Fruit fly (Drosophila melanogaster) whole organism, embryonic: ENCODE data around the gene CG16789.

Experiments used
- Atf-2 ChIP-seq: fragments of 200-800 bp; sonication (Bioruptor generic); optimal IDR thresholded peaks from 2 replicates; lab custom pipeline; 2016; ENCODE audit warnings: missing biosample characterization, missing genetic modification characterization
- CG10147 ChIP-seq: fragments of 200-800 bp; sonication (Bioruptor generic); optimal IDR thresholded peaks from 2 replicates; lab custom pipeline; 2019; ENCODE audit warnings: missing biosample characterization, mild to moderate bottlenecking, missing genetic modification characterization, moderate library complexity
- CG10979 ChIP-seq: fragments of 200-800 bp; sonication (Bioruptor generic); optimal IDR thresholded peaks from 2 replicates; lab custom pipeline; 2018; ENCODE audit warnings: missing biosample characterization, mild to moderate bottlenecking, missing genetic modification characterization, moderate library complexity
- CG11085 ChIP-seq: fragments of 200-800 bp; sonication (Bioruptor generic); IDR thresholded peaks from 2 replicates; pipeline ENCODE4 v1.3.6; 2022; ENCODE audit warnings: missing biosample characterization, missing genetic modification characterization
- CG12391 ChIP-seq: fragments of 200-800 bp; sonication (Bioruptor generic); optimal IDR thresholded peaks from 3 replicates; lab custom pipeline; 2018; ENCODE audit warnings: missing biosample characterization, mild to moderate bottlenecking, missing genetic modification characterization, moderate library complexity
- CG13424 ChIP-seq: fragments of 200-800 bp; sonication (Bioruptor generic); optimal IDR thresholded peaks from 2 replicates; lab custom pipeline; 2019; ENCODE audit warnings: missing biosample characterization, mild to moderate bottlenecking, missing genetic modification characterization, moderate library complexity
- CG13894 ChIP-seq: fragments of 200-800 bp; sonication (Bioruptor generic); optimal IDR thresholded peaks from 3 replicates; lab custom pipeline; 2018; ENCODE audit warnings: missing biosample characterization, mild to moderate bottlenecking, missing genetic modification characterization, moderate library complexity
- CG17385 ChIP-seq: fragments of 200-800 bp; sonication (Bioruptor generic); optimal IDR thresholded peaks from 3 replicates; lab custom pipeline; 2018; ENCODE audit warnings: missing biosample characterization, mild to moderate bottlenecking, missing genetic modification characterization
- CG18011 ChIP-seq: fragments of 200-800 bp; sonication (Bioruptor generic); optimal IDR thresholded peaks from 2 replicates; lab custom pipeline; 2017; ENCODE audit warnings: missing biosample characterization, missing genetic modification characterization, mild to moderate bottlenecking, moderate library complexity, missing genotype
- CG2678 ChIP-seq: fragments of 200-800 bp; sonication (Bioruptor generic); optimal IDR thresholded peaks from 3 replicates; lab custom pipeline; 2019; ENCODE audit warnings: missing biosample characterization, mild to moderate bottlenecking, missing genetic modification characterization, moderate library complexity
- CG3847 ChIP-seq: fragments of 200-800 bp; sonication (Bioruptor generic); IDR thresholded peaks from 2 replicates; pipeline ENCODE4 v1.3.6; 2022; ENCODE audit warnings: missing biosample characterization, missing genetic modification characterization
- CG4820 ChIP-seq: fragments of 200-800 bp; sonication (Bioruptor generic); optimal IDR thresholded peaks from 3 replicates; lab custom pipeline; 2016; ENCODE audit warnings: missing biosample characterization, missing genetic modification characterization
- CG5180 ChIP-seq: fragments of 200-800 bp; sonication (Bioruptor generic); optimal IDR thresholded peaks from 3 replicates; lab custom pipeline; 2017; ENCODE audit warnings: missing biosample characterization, missing genetic modification characterization, mild to moderate bottlenecking, moderate library complexity, missing genetic modification reagents
- CG7963 ChIP-seq: fragments of 200-800 bp; sonication (Bioruptor generic); IDR thresholded peaks from 3 replicates; pipeline ENCODE4 v1.3.6; 2022; ENCODE audit warnings: missing biosample characterization, missing genetic modification characterization; ENCODE audit not compliant: partially characterized antibody
- CG7987 ChIP-seq: fragments of 200-800 bp; sonication (Bioruptor generic); optimal IDR thresholded peaks from 2 replicates; lab custom pipeline; 2018; ENCODE audit warnings: missing biosample characterization, mild to moderate bottlenecking, missing genetic modification characterization, moderate library complexity
- CG8290 ChIP-seq, 3 experiments: fragments of 200-800 bp; sonication (Bioruptor generic); optimal IDR thresholded peaks; 2 replicates each; lab custom pipeline; 2016 to 2019; ENCODE audit warnings: missing biosample characterization in 3 of 3, missing genetic modification characterization in 3 of 3, mild to moderate bottlenecking in 2 of 3, moderate library complexity in 1 of 3
- E2f2 ChIP-seq: fragments of 200-800 bp; sonication (Bioruptor generic); IDR thresholded peaks from 2 replicates; pipeline ENCODE4 v1.3.6; 2022; ENCODE audit warnings: missing biosample characterization, missing genetic modification characterization
- ERR ChIP-seq: fragments of 200-800 bp; sonication (Bioruptor generic); optimal IDR thresholded peaks from 2 replicates; lab custom pipeline; 2016; ENCODE audit warnings: missing biosample characterization, missing genetic modification characterization
- Gsc ChIP-seq: fragments of 200-800 bp; sonication (Bioruptor generic); IDR thresholded peaks from 2 replicates; pipeline ENCODE4 v1.3.6; 2022; ENCODE audit warnings: missing biosample characterization, missing genetic modification characterization
- HLHmδ ChIP-seq: fragments of 200-800 bp; sonication (Bioruptor generic); optimal IDR thresholded peaks from 2 replicates; lab custom pipeline; 2018; ENCODE audit warnings: missing biosample characterization, mild to moderate bottlenecking, missing genetic modification characterization, moderate library complexity
- Hr78 ChIP-seq, 2 experiments: fragments of 200-800 bp in 1 of 2; fragments of >200 bp in 1 of 2; sonication (Bioruptor generic) in 1 of 2; optimal IDR thresholded peaks; 2 replicates each; lab custom pipeline; 2017 to 2019; ENCODE audit warnings: missing biosample characterization in 2 of 2, missing genetic modification characterization in 2 of 2, mild to moderate bottlenecking in 1 of 2, moderate library complexity in 1 of 2
- Med ChIP-seq: fragments of 200-800 bp; sonication (Bioruptor generic); peaks from one replicate; lab custom pipeline; 2016; ENCODE audit warnings: missing biosample characterization, missing genetic modification characterization, mild to moderate bottlenecking, inconsistent platforms, moderate library complexity
- Myb ChIP-seq: fragments of 200-800 bp; sonication (Bioruptor generic); optimal IDR thresholded peaks from 2 replicates; lab custom pipeline; 2016; ENCODE audit warnings: missing biosample characterization, missing genetic modification characterization
- Nf-YA ChIP-seq: fragments of 200-800 bp; sonication (Bioruptor generic); IDR thresholded peaks from 2 replicates; pipeline ENCODE4 v1.3.6; 2022; ENCODE audit warnings: missing biosample characterization, missing genetic modification characterization
- Opbp ChIP-seq: fragments of 200-800 bp; sonication (Bioruptor generic); IDR thresholded peaks from 3 replicates; pipeline ENCODE4 v1.3.6; 2022; ENCODE audit warnings: missing biosample characterization, missing genetic modification characterization; ENCODE audit not compliant: partially characterized antibody
- PHDP ChIP-seq: fragments of 200-800 bp; sonication (Bioruptor generic); optimal IDR thresholded peaks from 3 replicates; lab custom pipeline; 2018; ENCODE audit warnings: missing biosample characterization, mild to moderate bottlenecking, missing genetic modification characterization, moderate library complexity
- Pdp1 ChIP-seq, 2 experiments: fragments of 200-800 bp; sonication (Bioruptor generic); optimal IDR thresholded peaks; 3 replicates each; lab custom pipeline; 2016; ENCODE audit warnings: missing biosample characterization in 2 of 2, missing genetic modification characterization in 2 of 2, mild to moderate bottlenecking in 1 of 2, moderate library complexity in 1 of 2
- Sox100B ChIP-seq: fragments of 200-800 bp; sonication (Bioruptor generic); optimal IDR thresholded peaks from 3 replicates; lab custom pipeline; 2018; ENCODE audit warnings: missing biosample characterization, mild to moderate bottlenecking, missing genetic modification characterization
- Taf1 ChIP-seq: fragments of 200-800 bp; sonication (Bioruptor generic); IDR thresholded peaks from 2 replicates; pipeline ENCODE4 v1.3.6; 2022; ENCODE audit warnings: missing biosample characterization, missing genetic modification characterization
- ash1 ChIP-seq: fragments of 200-800 bp; sonication (Bioruptor generic); optimal IDR thresholded peaks from 2 replicates; lab custom pipeline; 2018; ENCODE audit warnings: missing biosample characterization, mild to moderate bottlenecking, missing genetic modification characterization
- bsh ChIP-seq, 2 experiments: fragments of 200-800 bp; sonication (Bioruptor generic); optimal IDR thresholded peaks; 2 replicates each; lab custom pipeline; 2017 to 2018; ENCODE audit warnings: mild to moderate bottlenecking in 2 of 2, missing biosample characterization in 2 of 2, missing genetic modification characterization in 2 of 2, moderate library complexity in 1 of 2
- cad ChIP-seq: fragments of >200 bp; optimal IDR thresholded peaks from 2 replicates; lab custom pipeline; 2017; ENCODE audit warnings: missing biosample characterization, missing genetic modification characterization
- cato ChIP-seq: fragments of 200-800 bp; sonication (Bioruptor generic); optimal IDR thresholded peaks from 2 replicates; lab custom pipeline; 2016; ENCODE audit warnings: missing biosample characterization, missing genetic modification characterization, borderline replicate concordance
- corto ChIP-seq: fragments of 200-800 bp; sonication (Bioruptor generic); optimal IDR thresholded peaks from 2 replicates; lab custom pipeline; 2016; ENCODE audit warnings: missing biosample characterization, mild to moderate bottlenecking, missing genetic modification characterization, moderate library complexity
- cwo ChIP-seq: fragments of 200-800 bp; sonication (Bioruptor generic); optimal IDR thresholded peaks from 3 replicates; lab custom pipeline; 2017; ENCODE audit warnings: missing biosample characterization, missing genetic modification characterization, mild to moderate bottlenecking, moderate library complexity, missing genetic modification reagents
- exex ChIP-seq: fragments of 200-800 bp; sonication (Bioruptor generic); optimal IDR thresholded peaks from 4 replicates; lab custom pipeline; 2018; ENCODE audit warnings: missing biosample characterization, mild to moderate bottlenecking, missing genetic modification characterization, moderate library complexity
- fd102C ChIP-seq: fragments of 200-800 bp; sonication (Bioruptor generic); optimal IDR thresholded peaks from 2 replicates; lab custom pipeline; 2018; ENCODE audit warnings: missing biosample characterization, mild to moderate bottlenecking, missing genetic modification characterization, moderate library complexity
- insv ChIP-seq, 2 experiments: fragments of 200-800 bp; sonication (Bioruptor generic); optimal IDR thresholded peaks; 3 replicates each; lab custom pipeline; 2016 to 2018; ENCODE audit warnings: missing biosample characterization in 2 of 2, missing genetic modification characterization in 2 of 2
- kah ChIP-seq: fragments of 200-800 bp; sonication (Bioruptor generic); optimal IDR thresholded peaks from 2 replicates; lab custom pipeline; 2018; ENCODE audit warnings: missing biosample characterization, mild to moderate bottlenecking, missing genetic modification characterization
- knrl ChIP-seq: fragments of 200-800 bp; sonication (Bioruptor generic); IDR thresholded peaks from 3 replicates; pipeline ENCODE4 v1.3.6; 2022; ENCODE audit warnings: missing biosample characterization, missing genetic modification characterization; ENCODE audit not compliant: partially characterized antibody
- lmd ChIP-seq: fragments of 200-800 bp; sonication (Bioruptor generic); IDR thresholded peaks from 2 replicates; pipeline ENCODE4 v1.3.6; 2022; ENCODE audit warnings: missing biosample characterization, missing genetic modification characterization
- mirr ChIP-seq: fragments of 200-800 bp; sonication (Bioruptor generic); optimal IDR thresholded peaks from 3 replicates; lab custom pipeline; 2018; ENCODE audit warnings: missing biosample characterization, mild to moderate bottlenecking, missing genetic modification characterization
- oc ChIP-seq: fragments of 200-800 bp; sonication (Bioruptor generic); optimal IDR thresholded peaks from 2 replicates; lab custom pipeline; 2018; ENCODE audit warnings: missing biosample characterization, mild to moderate bottlenecking, missing genetic modification characterization, moderate library complexity
- onecut ChIP-seq: fragments of 200-800 bp; sonication (Bioruptor generic); IDR thresholded peaks from 2 replicates; pipeline ENCODE4 v1.3.6; 2022; ENCODE audit warnings: missing biosample characterization, missing genetic modification characterization
- sens ChIP-seq: fragments of 200-800 bp; sonication (Bioruptor generic); peaks from one replicate; lab custom pipeline; 2016; ENCODE audit warnings: missing biosample characterization, missing genetic modification characterization
- trem ChIP-seq: fragments of 200-800 bp; optimal IDR thresholded peaks from 3 replicates; lab custom pipeline; 2019; ENCODE audit warnings: missing biosample characterization, mild to moderate bottlenecking, missing genetic modification characterization, moderate library complexity
- wdn ChIP-seq: fragments of 200-800 bp; sonication (Bioruptor generic); IDR thresholded peaks from 2 replicates; pipeline ENCODE4 v1.3.6; 2022; ENCODE audit warnings: missing biosample characterization, missing genetic modification characterization

The CG16789 gene

dm6 chr3R:9550265-9551012, 15.6 kb upstream of the CG16789 start (continued):
- no peak for TF ChIP-seq CG18011 (GFP tag; lab: Kevin White, UChicago)
- TF ChIP-seq Med (GFP tag; lab: Kevin White, UChicago), result peak; percentile 66
- no peak for TF ChIP-seq CG4820
- no peak for TF ChIP-seq lmd (GFP tag; lab: Robert Waterston, UW)
- no peak for TF ChIP-seq Gsc
- TF ChIP-seq CG7987 (GFP tag; lab: Kevin White, UChicago), result peak; percentile 21
- TF ChIP-seq bsh (GFP tag; optimal IDR thresholded peaks at IDR 0.05; lab: Kevin White, UChicago), result peak in 1 of 2 experiments; percentile 16
- TF ChIP-seq PHDP, result peak; percentile 1
- peak; percentile 50 for TF ChIP-seq oc
- TF ChIP-seq onecut (GFP tag; lab: Robert Waterston, UW), result peak; percentile 4
- peak; percentile 7 for TF ChIP-seq trem (tag; lab: Kevin White, UChicago)
- peak; percentile 24 for TF ChIP-seq cad (GFP tag; lab: Kevin White, UChicago)
- no peak for TF ChIP-seq fd102C (GFP tag; lab: Kevin White, UChicago)
- no peak for TF ChIP-seq E2f2 (GFP tag; lab: Robert Waterston, UW)
- no peak for TF ChIP-seq sens
- TF ChIP-seq Opbp, result no peak
- no peak for TF ChIP-seq CG10147 (GFP tag; lab: Kevin White, UChicago)
- no peak for TF ChIP-seq CG13894
- TF ChIP-seq exex (tag; lab: Kevin White, UChicago), result peak; percentile 39
- peak; percentile 40 for TF ChIP-seq CG5180 (GFP tag; lab: Kevin White, UChicago)
- TF ChIP-seq CG3847 (GFP tag; lab: Robert Waterston, UW), result no peak
- peak in 1 of 2 experiments; percentile 80 for TF ChIP-seq Hr78 (GFP tag; optimal IDR thresholded peaks at IDR 0.05; lab: Kevin White, UChicago)
- peak; percentile 18 for TF ChIP-seq CG17385 (GFP tag; lab: Kevin White, UChicago)
- peak; percentile 1 for TF ChIP-seq mirr (GFP tag; lab: Kevin White, UChicago)
- peak; percentile 41 for TF ChIP-seq HLHmδ (GFP tag; lab: Kevin White, UChicago)
- peak; percentile 42 for TF ChIP-seq corto (GFP tag; lab: Kevin White, UChicago)
- TF ChIP-seq cwo (GFP tag; lab: Kevin White, UChicago), result no peak
- TF ChIP-seq CG2678 (tag; lab: Kevin White, UChicago), result peak; percentile 13
- TF ChIP-seq Pdp1 (GFP tag; optimal IDR thresholded peaks at IDR 0.05; lab: Kevin White, UChicago), result peak in 1 of 2 experiments; percentile 63
- TF ChIP-seq insv (GFP tag; optimal IDR thresholded peaks at IDR 0.05; lab: Kevin White, UChicago), result no peak
- no peak for TF ChIP-seq CG10979 (tag; lab: Kevin White, UChicago)
- TF ChIP-seq cato, result no peak
- TF ChIP-seq CG8290 (GFP tag; optimal IDR thresholded peaks at IDR 0.05; lab: Kevin White, UChicago), result no peak
- TF ChIP-seq CG8290 (tag; optimal IDR thresholded peaks at IDR 0.05; lab: Kevin White, UChicago), result peak in 1 of 2 experiments; percentile 12
- no peak for TF ChIP-seq CG7963 (GFP tag; lab: Robert Waterston, UW)
- TF ChIP-seq kah (GFP tag; lab: Kevin White, UChicago), result peak; percentile 1
- TF ChIP-seq Taf1 (GFP tag; lab: Robert Waterston, UW), result no peak
- TF ChIP-seq Atf-2, result no peak
- TF ChIP-seq wdn (GFP tag; lab: Robert Waterston, UW), result no peak
- peak; percentile 31 for TF ChIP-seq CG13424 (tag; lab: Kevin White, UChicago)
- TF ChIP-seq Sox100B, result peak; percentile 13
- TF ChIP-seq knrl (GFP tag; lab: Robert Waterston, UW), result no peak
- TF ChIP-seq ash1 (GFP tag; lab: Kevin White, UChicago), result peak; percentile 37
- TF ChIP-seq CG11085 (GFP tag; lab: Robert Waterston, UW), result no peak
- TF ChIP-seq Nf-YA (GFP tag; lab: Robert Waterston, UW), result no peak
- TF ChIP-seq Myb (GFP tag; lab: Kevin White, UChicago), result no peak
- peak; percentile 29 for TF ChIP-seq ERR (GFP tag; lab: Kevin White, UChicago)
- peak; percentile 8 for TF ChIP-seq CG12391
